Fruit fly (Drosophila melanogaster) whole organism, wandering third instar larva: Measurements from ENCODE around the gene alpha4GT2.

Source experiments
- Abd-B ChIP-seq: fragments of >200 bp; optimal IDR thresholded peaks from 2 replicates; lab custom pipeline; 2017; ENCODE audit warnings: missing biosample characterization, missing genetic modification characterization
- CG32264 ChIP-seq: fragments of 200-800 bp; sonication (Bioruptor generic); optimal IDR thresholded peaks from 2 replicates; lab custom pipeline; 2016; ENCODE audit warnings: missing biosample characterization, missing genetic modification characterization
- Myc ChIP-seq: fragments of >200 bp; optimal IDR thresholded peaks from 2 replicates; lab custom pipeline; 2017
- jim ChIP-seq: fragments of 175-275, 200-325 bp; sonication (Bioruptor generic); optimal IDR thresholded peaks from 2 replicates; lab custom pipeline; 2016; ENCODE audit warnings: missing biosample characterization, mild to moderate bottlenecking, missing genetic modification characterization
- pan ChIP-seq: fragments of >200 bp; optimal IDR thresholded peaks from 2 replicates; lab custom pipeline; 2017
- psq ChIP-seq: fragments of 200-800 bp; sonication (Bioruptor generic); optimal IDR thresholded peaks from 3 replicates; lab custom pipeline; 2017; ENCODE audit warnings: missing biosample characterization, mild to moderate bottlenecking, missing genetic modification characterization, moderate library complexity
- sv ChIP-seq: fragments of 200-800 bp; sonication (Bioruptor generic); optimal IDR thresholded peaks from 3 replicates; lab custom pipeline; 2016; ENCODE audit warnings: missing biosample characterization, missing genetic modification characterization
- usp ChIP-seq: fragments of >200 bp; optimal IDR thresholded peaks from 2 replicates; lab custom pipeline; 2017; ENCODE audit warnings: missing biosample characterization, missing genetic modification characterization

dm6 chr3R:25831799-25832280 is at the start of gene alpha4GT2, which contains the start of gene Mst57Da:
- TF ChIP-seq pan (lab: Kevin White, UChicago): no peak
- no peak for TF ChIP-seq Myc (lab: Kevin White, UChicago)
- no peak for TF ChIP-seq jim (GFP tag; lab: Kevin White, UChicago)
- no peak for TF ChIP-seq sv
- no peak for TF ChIP-seq CG32264 (GFP tag; lab: Kevin White, UChicago)
- TF ChIP-seq psq (GFP tag; lab: Kevin White, UChicago): no peak
- no peak for TF ChIP-seq usp (GFP tag; lab: Kevin White, UChicago)
- no peak for TF ChIP-seq Abd-B (GFP tag; lab: Kevin White, UChicago)
